Worm (Caenorhabditis elegans): ENCODE results near the gene F44E2.4.
"Not testable (repeated sequence)": the region's sequence is repeated elsewhere in the genome, so short reads cannot be mapped to it uniquely, and the experiment has no call there.

- not testable (repeated sequence) for TF ChIP-seq somi-1 (GFP tag; optimal IDR thresholded peaks at IDR 0.05); akir-1 (GFP tag; optimal IDR thresholded peaks at IDR 0.05); madf-3 (GFP tag; IDR thresholded peaks at IDR 0.05); hmg-20 (GFP tag; IDR thresholded peaks at IDR 0.05); K11D2.4 (GFP tag; IDR thresholded peaks at IDR 0.05); T07F8.4 (tag; optimal IDR thresholded peaks at IDR 0.05); ccch-3 (GFP tag; optimal IDR thresholded peaks at IDR 0.05); Y95B8A.8 (GFP tag; IDR thresholded peaks at IDR 0.05); ama-1 (optimal IDR thresholded peaks at IDR 0.05); ama-1 (GFP tag; optimal IDR thresholded peaks at IDR 0.05)
Observed at ce11 chrIII:8860741-8861140, 22.5 kb upstream of the F44E2.4 start.
